ENCODE assay signal across 4 fruit fly cellular contexts in the genomic region with DNA sequence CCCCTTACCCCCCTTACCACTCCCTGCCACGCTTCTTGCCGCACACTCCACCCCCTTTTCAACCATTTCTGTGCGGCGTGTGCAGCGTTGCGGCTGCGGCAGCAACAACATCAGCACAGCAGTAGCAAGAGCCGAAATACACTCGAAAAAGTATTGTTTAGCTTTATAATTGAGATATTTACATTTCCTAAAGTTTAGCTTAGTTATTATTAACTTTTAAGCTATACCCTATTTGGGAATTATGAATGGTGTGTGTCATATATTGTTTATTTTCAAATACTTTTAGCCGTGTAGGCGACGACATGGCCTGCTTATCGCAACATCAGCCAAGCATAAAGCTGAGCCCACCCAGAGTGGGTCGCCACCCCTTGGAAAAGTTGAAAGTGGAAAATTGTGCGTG.
TF ChIP-seq lines count a peak whose summit lies in the region.

No protein-coding gene starts in this region.

- no peak for TF ChIP-seq CTCF in whole organism, embryonic (GFP tag; optimal IDR thresholded peaks at IDR 0.05; lab: Kevin White, UChicago)

TF ChIP-seq in whole organism, embryonic, 481 proteins besides CTCF, POLR2A, EP300 and RAD21 (continues in another document):
- peak; percentile 21 for TF ChIP-seq CG3838 (GFP tag; optimal IDR thresholded peaks at IDR 0.05; lab: Kevin White, UChicago)
- peak in 1 of 2 experiments; percentile 47 for TF ChIP-seq Eip74EF (GFP tag; optimal IDR thresholded peaks at IDR 0.05; lab: Kevin White, UChicago)
- peak; percentile 25 for TF ChIP-seq Dad (GFP tag; optimal IDR thresholded peaks at IDR 0.05; lab: Kevin White, UChicago)
- 0 out of 2 replicates have a peak, but pooled peaks have one; percentile 26 for TF ChIP-seq Rx (GFP tag; IDR thresholded peaks at IDR 0.05; lab: Robert Waterston, UW)
- TF ChIP-seq ken (GFP tag; IDR thresholded peaks at IDR 0.05; lab: Robert Waterston, UW), result peak; percentile 43; the same call in 1 of the 3 replicates
- peak; percentile 27 for TF ChIP-seq CG15601 (tag; optimal IDR thresholded peaks at IDR 0.05; lab: Kevin White, UChicago)
- TF ChIP-seq ara (GFP tag; IDR thresholded peaks at IDR 0.05; lab: Robert Waterston, UW), result peak; percentile 52; the same call in 1 of the 2 replicates
- TF ChIP-seq CG10321 (GFP tag; IDR thresholded peaks at IDR 0.05; lab: Robert Waterston, UW), result 0 out of 2 replicates have a peak, but pooled peaks have one; percentile 26
- TF ChIP-seq sna (GFP tag; IDR thresholded peaks at IDR 0.05; lab: Robert Waterston, UW; ENCODE audit: partially characterized antibody), result no peak
- peak; percentile 64 for TF ChIP-seq CG6254 (GFP tag; optimal IDR thresholded peaks at IDR 0.05; lab: Kevin White, UChicago)
- TF ChIP-seq ranshi (GFP tag; IDR thresholded peaks at IDR 0.05; lab: Robert Waterston, UW), result peak; percentile 65
- TF ChIP-seq chn (GFP tag; optimal IDR thresholded peaks at IDR 0.05; lab: Kevin White, UChicago), result peak; percentile 26
- TF ChIP-seq CG15073 (GFP tag; optimal IDR thresholded peaks at IDR 0.05; lab: Kevin White, UChicago), result no peak
- no peak for TF ChIP-seq CG16813 (GFP tag; IDR thresholded peaks at IDR 0.05; lab: Robert Waterston, UW; ENCODE audit: partially characterized antibody)
- peak; percentile 28; the same call in 1 of the 2 replicates for TF ChIP-seq CG32767 (GFP tag; IDR thresholded peaks at IDR 0.05; lab: Robert Waterston, UW)
- peak; percentile 60 for TF ChIP-seq CG18476 (GFP tag; optimal IDR thresholded peaks at IDR 0.05; lab: Kevin White, UChicago)
- peak; percentile 42 for TF ChIP-seq CG14710 (tag; optimal IDR thresholded peaks at IDR 0.05; lab: Kevin White, UChicago)
- peak; percentile 41 for TF ChIP-seq trem (tag; optimal IDR thresholded peaks at IDR 0.05; lab: Kevin White, UChicago)
- peak; percentile 71 for TF ChIP-seq slbo (GFP tag; IDR thresholded peaks at IDR 0.05; lab: Robert Waterston, UW)

TF ChIP-seq in whole organism, prepupa, 60 proteins besides CTCF, POLR2A, EP300 and RAD21:
- TF ChIP-seq CG1621 (tag; optimal IDR thresholded peaks at IDR 0.05; lab: Kevin White, UChicago) (no peak), Eip78C (GFP tag; lab: Kevin White, UChicago) (peak; percentile 32), CG32006 (GFP tag; optimal IDR thresholded peaks at IDR 0.05; lab: Kevin White, UChicago) (peak; percentile 17), achi (GFP tag; optimal IDR thresholded peaks at IDR 0.05; lab: Kevin White, UChicago) (no peak), CG6163 (GFP tag; IDR thresholded peaks at IDR 0.05; lab: Robert Waterston, UW) (0 out of 3 replicates have a peak, but pooled peaks have one; percentile 32), CG15336 (GFP tag; IDR thresholded peaks at IDR 0.05; lab: Robert Waterston, UW) (0 out of 2 replicates have a peak, but pooled peaks have one; percentile 16), eg (GFP tag; IDR thresholded peaks at IDR 0.05; lab: Robert Waterston, UW) (0 out of 3 replicates have a peak, but pooled peaks have one; percentile 16)

TF ChIP-seq in whole organism, pupa, 21 proteins besides CTCF, POLR2A, EP300 and RAD21:
- TF ChIP-seq Snoo (tag; optimal IDR thresholded peaks at IDR 0.05; lab: Kevin White, UChicago), result no peak
- TF ChIP-seq CG15710 (tag; optimal IDR thresholded peaks at IDR 0.05; lab: Kevin White, UChicago), result no peak
- no peak for TF ChIP-seq fd96Ca (GFP tag; IDR thresholded peaks at IDR 0.05; lab: Robert Waterston, UW)
- TF ChIP-seq CG17806 (tag; optimal IDR thresholded peaks at IDR 0.05; lab: Kevin White, UChicago), result no peak
- TF ChIP-seq D1 (tag; optimal IDR thresholded peaks at IDR 0.05; lab: Kevin White, UChicago), result no peak
- TF ChIP-seq CG34367 (tag; optimal IDR thresholded peaks at IDR 0.05; lab: Kevin White, UChicago), result no peak
- no peak for TF ChIP-seq EcR (GFP tag; optimal IDR thresholded peaks at IDR 0.05; lab: Kevin White, UChicago)
- TF ChIP-seq Ets98B (GFP tag; IDR thresholded peaks at IDR 0.05; lab: Robert Waterston, UW), result peak; percentile 29; the same call in 1 of the 2 replicates

TF ChIP-seq in whole organism, wandering third instar larva, 38 proteins besides CTCF, POLR2A, EP300 and RAD21:
- TF ChIP-seq Myc (optimal IDR thresholded peaks at IDR 0.05; lab: Kevin White, UChicago), result no peak
- TF ChIP-seq sv (GFP tag; optimal IDR thresholded peaks at IDR 0.05; lab: Kevin White, UChicago), result peak; percentile 36
- TF ChIP-seq fru (GFP tag; optimal IDR thresholded peaks at IDR 0.05; lab: Kevin White, UChicago), result peak; percentile 0
TF ChIP-seq in whole organism, wandering third instar larva: peak in this region for 2.
